Fruit fly (Drosophila melanogaster) S2 (cell line): ENCODE data around the gene Npl4.

Experiments
- CG8478 ChIP-seq: fragments of >200 bp; optimal IDR thresholded peaks from 2 replicates; lab custom pipeline; 2018
- CTCF ChIP-seq, 2 experiments: fragments of >200 bp; optimal IDR thresholded peaks; 2 replicates each; lab custom pipeline; 2018

DNA sequence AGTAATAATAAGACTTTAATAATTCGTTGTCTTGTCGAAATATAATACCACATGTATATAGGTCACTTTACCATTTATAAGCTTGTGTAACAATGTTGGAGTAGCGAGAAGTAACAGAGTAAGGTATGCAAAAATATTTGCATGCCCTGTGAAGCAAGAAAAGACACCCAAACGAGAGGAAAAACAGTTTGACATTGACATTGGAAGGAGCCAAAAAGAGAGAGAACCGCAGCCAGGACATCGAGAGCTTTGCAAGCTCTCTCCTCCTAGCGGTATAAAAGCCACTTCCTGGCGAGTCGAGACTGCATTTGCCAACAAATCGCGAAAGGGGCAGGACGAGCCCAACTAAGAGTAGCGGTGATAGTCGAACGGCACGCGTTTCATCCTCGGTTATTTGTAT lies 11.1 kb downstream of the Npl4 start, which contains the start of gene CG5079:
- no peak for TF ChIP-seq CG8478 (lab: Kevin White, UChicago)
- no peak for TF ChIP-seq CTCF (optimal IDR thresholded peaks at IDR 0.05; lab: Kevin White, UChicago)
